Worm (Caenorhabditis elegans) whole organism, young adult: ENCODE data around the gene Y37E11AL.9.
A peak's percentile ranks its signal among the peaks of the same experiment; 100 is the strongest.

ENCODE experiments used
- B0336.3 ChIP-seq: fragments of 200-800 bp; sonication (Bioruptor generic); IDR thresholded peaks from 2 replicates; pipeline ENCODE4 v1.3.6; 2022; ENCODE audit warnings: missing genetic modification characterization, missing compliant biosample characterization
- C17E4.6 ChIP-seq: fragments of 200-800 bp; sonication (Bioruptor generic); IDR thresholded peaks from 2 replicates; pipeline ENCODE4 v1.3.6; 2022; ENCODE audit warnings: missing genetic modification reagents, missing genetic modification characterization, missing compliant biosample characterization
- F33H1.4 ChIP-seq: fragments of 200-800 bp; sonication (Bioruptor generic); IDR thresholded peaks from 2 replicates; pipeline ENCODE4 v1.3.6; 2022; ENCODE audit warnings: missing genetic modification reagents, missing genetic modification characterization, missing compliant biosample characterization
- F37B4.10 ChIP-seq: fragments of 200-800 bp; sonication (Bioruptor generic); IDR thresholded peaks from 2 replicates; pipeline ENCODE4 v1.3.6; 2022; ENCODE audit warnings: missing genetic modification characterization, missing compliant biosample characterization
- F49E8.2 ChIP-seq: sonication (generic microtip); optimal IDR thresholded peaks from 3 replicates; lab custom pipeline; 2017; ENCODE audit warnings: missing genetic modification characterization, mild to moderate bottlenecking, missing compliant biosample characterization, antibody characterized with exemption, moderate library complexity; ENCODE audit not compliant: insufficient read depth
- F55B11.4 ChIP-seq: sonication (generic microtip); optimal IDR thresholded peaks from 2 replicates; lab custom pipeline; 2016; ENCODE audit warnings: missing compliant biosample characterization, missing genetic modification characterization, borderline replicate concordance; ENCODE audit not compliant: insufficient read depth
- T26A5.8 ChIP-seq: sonication (generic microtip); optimal IDR thresholded peaks from 2 replicates; lab custom pipeline; 2016; ENCODE audit warnings: missing genetic modification characterization, missing compliant biosample characterization
- Y67H2A.10 ChIP-seq: fragments of 200-800 bp; sonication (Bioruptor generic); conservative IDR thresholded peaks from 2 replicates; pipeline ENCODE4 v1.3.6; 2022; ENCODE audit warnings: missing genetic modification reagents, missing genetic modification characterization, missing compliant biosample characterization
- Y95B8A.8 ChIP-seq: fragments of 200-800 bp; sonication (Bioruptor generic); IDR thresholded peaks from 2 replicates; pipeline ENCODE4 v1.3.6; 2022; ENCODE audit warnings: missing genetic modification reagents, missing genetic modification characterization, missing compliant biosample characterization
- attf-5 ChIP-seq: fragments of 200-800 bp; sonication (Bioruptor generic); optimal IDR thresholded peaks from 2 replicates; lab custom pipeline; 2018; ENCODE audit warnings: mild to moderate bottlenecking, missing genetic modification characterization, missing compliant biosample characterization
- bed-1 ChIP-seq: fragments of 200-800 bp; sonication (Bioruptor generic); IDR thresholded peaks from 2 replicates; pipeline ENCODE4 v1.3.6; 2022; ENCODE audit warnings: missing genetic modification reagents, missing genetic modification characterization, missing compliant biosample characterization
- bed-2 ChIP-seq: fragments of 200-800 bp; sonication (Bioruptor generic); IDR thresholded peaks from 2 replicates; pipeline ENCODE4 v1.3.6; 2022; ENCODE audit warnings: missing genetic modification reagents, missing genetic modification characterization, missing compliant biosample characterization
- cebp-1 ChIP-seq, 2 experiments: fragments of 200-800 bp in 1 of 2; sonication (Bioruptor generic) in 1 of 2; sonication (generic microtip) in 1 of 2; IDR thresholded peaks in 1 of 2; optimal IDR thresholded peaks in 1 of 2; 2 replicates each; pipeline versions ENCODE4 v1.3.6 to Lab custom; 2017 to 2022; ENCODE audit warnings: missing compliant biosample characterization in 2 of 2, missing genetic modification characterization in 2 of 2, mild to moderate bottlenecking in 1 of 2, missing genetic modification reagents in 1 of 2, moderate library complexity in 1 of 2
- cebp-2 ChIP-seq: fragments of 200-800 bp; sonication (Bioruptor generic); IDR thresholded peaks from 2 replicates; pipeline ENCODE4 v1.3.6; 2022; ENCODE audit warnings: missing genetic modification characterization, missing compliant biosample characterization
- ceh-79 ChIP-seq: sonication (generic microtip); optimal IDR thresholded peaks from 2 replicates; lab custom pipeline; 2017; ENCODE audit warnings: mild to moderate bottlenecking, missing genetic modification characterization, missing compliant biosample characterization
- die-1 ChIP-seq: sonication (generic microtip); optimal IDR thresholded peaks from 2 replicates; lab custom pipeline; 2016; ENCODE audit warnings: missing genotype, mild to moderate bottlenecking, missing genetic modification characterization, missing compliant biosample characterization
- dox-1 ChIP-seq: fragments of 200-800 bp; sonication (Bioruptor generic); IDR thresholded peaks from 2 replicates; pipeline ENCODE4 v1.3.6; 2022; ENCODE audit warnings: missing genetic modification reagents, missing genetic modification characterization, missing compliant biosample characterization
- egl-18 ChIP-seq: fragments of 200-800 bp; sonication (Bioruptor generic); IDR thresholded peaks from 2 replicates; pipeline ENCODE4 v1.3.6; 2022; ENCODE audit warnings: missing genetic modification reagents, missing genetic modification characterization, missing compliant biosample characterization
- egrh-3 ChIP-seq: fragments of 200-800 bp; sonication (Bioruptor generic); IDR thresholded peaks from 2 replicates; pipeline ENCODE4 v1.3.6; 2022; ENCODE audit warnings: missing genetic modification reagents, missing genetic modification characterization, missing compliant biosample characterization
- ets-4 ChIP-seq: fragments of 200-800 bp; sonication (Bioruptor generic); optimal IDR thresholded peaks from 2 replicates; lab custom pipeline; 2018; ENCODE audit warnings: mild to moderate bottlenecking, missing genetic modification characterization, missing compliant biosample characterization
- him-1 ChIP-seq: sonication (generic microtip); optimal IDR thresholded peaks from 2 replicates; lab custom pipeline; 2016; ENCODE audit warnings: missing genotype, missing genetic modification reagents, missing genetic modification characterization, missing compliant biosample characterization
- hmg-1.2 ChIP-seq: fragments of 200-800 bp; sonication (Bioruptor generic); IDR thresholded peaks from 2 replicates; pipeline ENCODE4 v1.3.6; 2022; ENCODE audit warnings: missing genetic modification reagents, missing genetic modification characterization, missing compliant biosample characterization
- let-526 ChIP-seq: fragments of 200-800 bp; sonication (Bioruptor generic); IDR thresholded peaks from 2 replicates; pipeline ENCODE4 v1.3.6; 2022; ENCODE audit warnings: missing genetic modification reagents, missing genetic modification characterization, missing compliant biosample characterization
- lin-26 ChIP-seq: fragments of 200-800 bp; sonication (Bioruptor generic); IDR thresholded peaks from 2 replicates; pipeline ENCODE4 v1.3.6; 2022; ENCODE audit warnings: missing genetic modification reagents, missing genetic modification characterization, missing compliant biosample characterization
- lin-40 ChIP-seq: sonication (generic microtip); optimal IDR thresholded peaks from 2 replicates; lab custom pipeline; 2016; ENCODE audit warnings: missing genetic modification characterization, mild to moderate bottlenecking, missing compliant biosample characterization, missing genotype, missing genetic modification reagents
- lir-1 ChIP-seq: fragments of 200-800 bp; sonication (Bioruptor generic); conservative IDR thresholded peaks from 2 replicates; pipeline ENCODE4 v1.3.6; 2022; ENCODE audit warnings: missing genetic modification reagents, missing genetic modification characterization, missing compliant biosample characterization
- lsl-1 ChIP-seq: fragments of 200-800 bp; sonication (Bioruptor generic); optimal IDR thresholded peaks from 2 replicates; lab custom pipeline; 2018; ENCODE audit warnings: mild to moderate bottlenecking, missing genetic modification characterization, moderate library complexity, missing compliant biosample characterization
- madf-3 ChIP-seq: fragments of 200-800 bp; sonication (Bioruptor generic); IDR thresholded peaks from 2 replicates; pipeline ENCODE4 v1.3.6; 2022; ENCODE audit warnings: missing genetic modification reagents, missing genetic modification characterization, missing compliant biosample characterization
- mxl-1 ChIP-seq: sonication (generic microtip); optimal IDR thresholded peaks from 2 replicates; lab custom pipeline; 2016; ENCODE audit warnings: missing genetic modification characterization, missing compliant biosample characterization
- nfya-1 ChIP-seq: sonication (generic microtip); optimal IDR thresholded peaks from 2 replicates; lab custom pipeline; 2017; ENCODE audit warnings: antibody characterized with exemption, missing compliant biosample characterization, missing genetic modification characterization, borderline replicate concordance; ENCODE audit not compliant: insufficient read depth
- nfya-2 ChIP-seq: fragments of 200-800 bp; sonication (Bioruptor generic); IDR thresholded peaks from 2 replicates; pipeline ENCODE4 v1.3.6; 2022; ENCODE audit warnings: missing genetic modification reagents, missing genetic modification characterization, missing compliant biosample characterization
- nfyb-1 ChIP-seq: fragments of 200-800 bp; sonication (Bioruptor generic); IDR thresholded peaks from 2 replicates; pipeline ENCODE4 v1.3.6; 2022; ENCODE audit warnings: missing genetic modification reagents, missing genetic modification characterization, missing compliant biosample characterization
- nhr-80 ChIP-seq: sonication (generic microtip); optimal IDR thresholded peaks from 2 replicates; lab custom pipeline; 2016; ENCODE audit warnings: missing genetic modification characterization, missing compliant biosample characterization
- nhr-90 ChIP-seq: sonication (generic microtip); optimal IDR thresholded peaks from 2 replicates; lab custom pipeline; 2016; ENCODE audit warnings: missing genotype, mild to moderate bottlenecking, missing genetic modification characterization, missing compliant biosample characterization
- pbrm-1 ChIP-seq: fragments of 200-800 bp; sonication (Bioruptor generic); IDR thresholded peaks from 2 replicates; pipeline ENCODE4 v1.3.6; 2022; ENCODE audit warnings: missing genetic modification reagents, missing genetic modification characterization, missing compliant biosample characterization
- rcor-1 ChIP-seq: fragments of 200-800 bp; sonication (Bioruptor generic); IDR thresholded peaks from 2 replicates; pipeline ENCODE4 v1.3.6; 2022; ENCODE audit warnings: missing genetic modification reagents, missing genetic modification characterization, missing compliant biosample characterization
- repo-1 ChIP-seq: sonication (generic microtip); optimal IDR thresholded peaks from 2 replicates; lab custom pipeline; 2017; ENCODE audit warnings: mild to moderate bottlenecking, missing genetic modification characterization, missing compliant biosample characterization
- rpc-1 ChIP-seq, 2 experiments: fragments of 150-350 bp in 1 of 2; sonication (generic microtip) in 1 of 2; optimal IDR thresholded peaks; 2 replicates each; lab custom pipeline; 2014 to 2018; ENCODE audit warnings: missing biosample characterization in 1 of 2, missing genetic modification characterization in 1 of 2, missing genetic modification reagents in 1 of 2, missing genotype in 1 of 2
- somi-1 ChIP-seq: fragments of 200-800 bp; sonication (Bioruptor generic); optimal IDR thresholded peaks from 2 replicates; lab custom pipeline; 2018; ENCODE audit warnings: mild to moderate bottlenecking, missing genetic modification characterization, missing compliant biosample characterization
- sptf-2 ChIP-seq: fragments of 200-800 bp; sonication (Bioruptor generic); optimal IDR thresholded peaks from 2 replicates; lab custom pipeline; 2018; ENCODE audit warnings: mild to moderate bottlenecking, missing genetic modification characterization, missing compliant biosample characterization
- tbp1 ChIP-seq: fragments of 200-800 bp; sonication (Bioruptor generic); optimal IDR thresholded peaks from 2 replicates; lab custom pipeline; 2018; ENCODE audit warnings: mild to moderate bottlenecking, missing genetic modification characterization, missing compliant biosample characterization
- tlf-1 ChIP-seq: fragments of 200-800 bp; sonication (Bioruptor generic); optimal IDR thresholded peaks from 2 replicates; lab custom pipeline; 2018; ENCODE audit warnings: mild to moderate bottlenecking, missing genetic modification characterization, missing compliant biosample characterization
- unc-130 ChIP-seq: sonication (generic microtip); optimal IDR thresholded peaks from 2 replicates; lab custom pipeline; 2016; ENCODE audit warnings: missing genetic modification reagents, missing genetic modification characterization, missing compliant biosample characterization
- xnd-1 ChIP-seq: sonication (generic microtip); optimal IDR thresholded peaks from 2 replicates; lab custom pipeline; 2016; ENCODE audit warnings: missing genotype, missing genetic modification reagents, missing genetic modification characterization, missing compliant biosample characterization
- zfh-2 ChIP-seq: fragments of 200-800 bp; sonication (Bioruptor generic); conservative IDR thresholded peaks from 2 replicates; pipeline ENCODE4 v1.3.6; 2022; ENCODE audit warnings: missing genetic modification reagents, missing genetic modification characterization, missing compliant biosample characterization
- ztf-18 ChIP-seq: sonication (generic microtip); optimal IDR thresholded peaks from 2 replicates; lab custom pipeline; 2016; ENCODE audit warnings: missing genotype, mild to moderate bottlenecking, missing genetic modification characterization, missing compliant biosample characterization

Gene Y37E11AL.9

DNA sequence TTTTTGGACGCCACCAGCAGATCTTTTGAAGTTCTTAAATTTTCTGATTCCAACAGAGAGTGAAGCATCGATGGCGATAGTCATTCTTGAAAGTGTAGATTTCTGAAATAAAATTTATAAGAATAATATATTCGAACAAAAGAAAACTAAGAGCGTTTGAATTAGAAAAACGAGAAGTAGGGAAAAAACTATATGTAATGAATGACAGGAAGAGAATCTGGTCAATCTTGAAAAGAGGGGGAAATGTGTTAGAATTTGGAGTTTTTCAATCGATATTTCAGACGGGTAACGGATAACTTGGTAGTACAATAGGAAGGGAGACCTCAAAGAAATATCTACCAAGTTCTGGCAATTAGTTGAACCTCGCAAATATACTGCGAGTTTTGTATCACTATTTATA lies at the start of gene Y37E11AL.9:
TSS of gene Y37E11AL.9 (minus strand) at position 101 of the 400 bp plus-strand sequence.
- TF ChIP-seq nhr-80 (tag; lab: Kevin White, UChicago) (no peak), F49E8.2 (tag; lab: Kevin White, UChicago) (no peak), lsl-1 (GFP tag; lab: Kevin White, UChicago) (no peak)
- TF ChIP-seq, all 124 proteins: peak for 0

DNA sequence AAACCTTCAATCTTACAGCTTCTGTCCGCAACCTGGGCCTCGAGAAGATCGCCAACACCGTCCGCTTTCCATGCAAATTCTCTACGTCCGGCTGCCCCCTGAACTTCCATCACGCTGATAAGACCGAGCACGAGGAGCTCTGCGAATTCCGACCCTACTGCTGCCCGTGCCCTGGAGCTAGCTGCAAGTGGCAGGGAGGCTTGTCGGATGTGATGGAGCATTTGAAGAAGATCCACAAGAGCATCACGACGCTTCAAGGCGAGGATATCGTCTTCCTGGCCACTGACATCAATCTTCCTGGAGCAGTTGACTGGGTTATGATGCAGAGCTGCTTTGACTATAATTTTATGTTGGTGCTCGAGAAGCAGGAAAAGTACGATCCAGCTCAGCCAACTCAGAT lies 45.4 kb upstream of the Y37E11AL.9 start:
- TF ChIP-seq xnd-1 (no peak), F33H1.4 (no peak), T26A5.8 (no peak), B0336.3 (GFP tag; lab: Robert Waterston, UW) (no peak), mxl-1 (no peak), F55B11.4 (tag; lab: Kevin White, UChicago) (no peak), lin-26 (GFP tag; lab: Robert Waterston, UW) (0 out of 2 replicates have a peak, but pooled peaks have one; percentile 44), sptf-2 (no peak), rcor-1 (no peak), lir-1 (no peak), cebp-2 (GFP tag; lab: Robert Waterston, UW) (no peak), ztf-18 (tag; lab: Kevin White, UChicago) (no peak), bed-1 (no peak), die-1 (tag; lab: Kevin White, UChicago) (no peak), Y95B8A.8 (GFP tag; lab: Robert Waterston, UW) (no peak), zfh-2 (GFP tag; lab: Robert Waterston, UW) (peak; percentile 56), lin-40 (tag; lab: Kevin White, UChicago) (no peak), nfyb-1 (0 out of 2 replicates have a peak, but pooled peaks have one; percentile 36), cebp-1 (GFP tag; IDR thresholded peaks at IDR 0.05; lab: Robert Waterston, UW) (no peak), cebp-1 (tag; optimal IDR thresholded peaks at IDR 0.05; lab: Kevin White, UChicago) (peak; percentile 8), ets-4 (GFP tag; lab: Kevin White, UChicago) (peak; percentile 15), unc-130 (no peak), rpc-1 (optimal IDR thresholded peaks at IDR 0.05; lab: Kevin White, UChicago) (no peak), rpc-1 (tag; optimal IDR thresholded peaks at IDR 0.05; lab: Kevin White, UChicago) (no peak), egrh-3 (GFP tag; lab: Robert Waterston, UW) (peak; percentile 53; the same call in 1 of the 2 replicates), repo-1 (tag; lab: Kevin White, UChicago) (peak; percentile 42), somi-1 (GFP tag; lab: Kevin White, UChicago) (no peak), nfya-1 (tag; lab: Kevin White, UChicago) (no peak), madf-3 (GFP tag; lab: Robert Waterston, UW) (no peak), Y67H2A.10 (no peak)

DNA sequence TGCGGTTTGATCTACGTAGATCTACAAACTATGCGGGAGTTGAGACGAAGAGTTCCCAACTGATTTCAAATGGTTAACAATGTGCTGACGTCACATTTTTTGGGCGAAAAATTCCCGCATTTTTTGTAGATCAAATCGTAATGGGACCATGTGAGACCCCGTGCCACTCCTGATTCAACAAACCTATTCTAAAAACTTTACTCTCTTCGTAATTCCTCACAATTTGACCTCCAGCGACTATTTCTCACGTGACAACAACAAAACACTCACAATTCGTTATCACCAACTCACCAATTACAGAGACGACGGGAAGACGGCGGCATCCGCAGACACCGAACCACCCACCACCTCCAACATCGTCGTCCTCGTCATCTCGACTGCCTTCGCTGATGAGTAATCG lies 43.3 kb upstream of the Y37E11AL.9 start, which contains the start of gene siah-1:
TSS of gene siah-1 (plus strand) at position 301 of the 400 bp plus-strand sequence.
- TF ChIP-seq attf-5 (GFP tag; lab: Kevin White, UChicago) (peak; percentile 15), let-526 (GFP tag; lab: Robert Waterston, UW) (0 out of 2 replicates have a peak, but pooled peaks have one; percentile 12), C17E4.6 (GFP tag; lab: Robert Waterston, UW) (0 out of 2 replicates have a peak, but pooled peaks have one; percentile 13), dox-1 (GFP tag; lab: Robert Waterston, UW) (0 out of 2 replicates have a peak, but pooled peaks have one; percentile 11), rcor-1 (no peak), tlf-1 (no peak), pbrm-1 (GFP tag; lab: Robert Waterston, UW) (no peak), him-1 (no peak), hmg-1.2 (0 out of 2 replicates have a peak, but pooled peaks have one; percentile 11), ceh-79 (no peak), nhr-90 (no peak), nfya-2 (GFP tag; lab: Robert Waterston, UW) (no peak), F55B11.4 (tag; lab: Kevin White, UChicago) (no peak), tbp1 (GFP tag; lab: Kevin White, UChicago) (peak; percentile 2), zfh-2 (GFP tag; lab: Robert Waterston, UW) (0 out of 2 replicates have a peak, but pooled peaks have one; percentile 34), egl-18 (no peak), Y95B8A.8 (GFP tag; lab: Robert Waterston, UW) (0 out of 2 replicates have a peak, but pooled peaks have one; percentile 16), F37B4.10 (no peak), F49E8.2 (tag; lab: Kevin White, UChicago) (no peak), bed-2 (GFP tag; lab: Robert Waterston, UW) (no peak)
